Worm (Caenorhabditis elegans) whole organism, L2 larva: Measurements from ENCODE around the gene C11E4.6.

ENCODE experiments used
- C34F6.9 ChIP-seq: fragments of 150-350 bp; optimal IDR thresholded peaks from 2 replicates; lab custom pipeline; 2014; ENCODE audit warnings: missing biosample characterization, missing genetic modification characterization
- F13H6.1 ChIP-seq: sonication (generic microtip); optimal IDR thresholded peaks from 2 replicates; lab custom pipeline; 2016; ENCODE audit warnings: missing genetic modification characterization, missing compliant biosample characterization
- R02D3.7 ChIP-seq: fragments of 150-350 bp; optimal IDR thresholded peaks from 2 replicates; lab custom pipeline; 2014; ENCODE audit warnings: missing biosample characterization, missing genetic modification characterization
- Y55F3AM.14 ChIP-seq: fragments of 200-800 bp; sonication (Bioruptor generic); optimal IDR thresholded peaks from 2 replicates; lab custom pipeline; 2018; ENCODE audit warnings: mild to moderate bottlenecking, missing genetic modification characterization, missing compliant biosample characterization
- ZK546.5 ChIP-seq: sonication (generic microtip); optimal IDR thresholded peaks from 2 replicates; lab custom pipeline; 2017; ENCODE audit warnings: missing biosample characterization, missing genetic modification characterization
- alr-1 ChIP-seq: fragments of 150-350 bp; optimal IDR thresholded peaks from 2 replicates; lab custom pipeline; 2014; ENCODE audit warnings: missing biosample characterization, missing genetic modification characterization
- aly-2 ChIP-seq: fragments of 150-350 bp; optimal IDR thresholded peaks from 2 replicates; lab custom pipeline; 2014; ENCODE audit warnings: missing biosample characterization, missing genetic modification characterization
- ama-1 ChIP-seq: fragments of 150-350 bp; optimal IDR thresholded peaks from 2 replicates; lab custom pipeline; 2018; ENCODE audit warnings: inconsistent platforms
- blmp-1 ChIP-seq: sonication (generic microtip); optimal IDR thresholded peaks from 2 replicates; lab custom pipeline; 2017; ENCODE audit warnings: missing genetic modification characterization, mild to moderate bottlenecking, missing compliant biosample characterization, antibody characterized with exemption, moderate library complexity; ENCODE audit not compliant: insufficient read depth
- ceh-16 ChIP-seq: fragments of 150-350 bp; optimal IDR thresholded peaks from 2 replicates; lab custom pipeline; 2014; ENCODE audit warnings: missing biosample characterization, missing genetic modification characterization
- ceh-82 ChIP-seq: fragments of 150-350 bp; optimal IDR thresholded peaks from 2 replicates; lab custom pipeline; 2014; ENCODE audit warnings: missing biosample characterization, missing genetic modification characterization
- crh-2 ChIP-seq: sonication (generic microtip); optimal IDR thresholded peaks from 2 replicates; lab custom pipeline; 2017; ENCODE audit warnings: missing biosample characterization, missing genetic modification characterization
- dmd-4 ChIP-seq: sonication (generic microtip); optimal IDR thresholded peaks from 2 replicates; lab custom pipeline; 2017; ENCODE audit warnings: missing biosample characterization, missing genetic modification characterization
- egl-27 ChIP-seq: sonication (generic microtip); optimal IDR thresholded peaks from 3 replicates; lab custom pipeline; 2017; ENCODE audit warnings: missing biosample characterization, missing genetic modification reagents, missing genetic modification characterization
- elt-1 ChIP-seq: fragments of 150-350 bp; optimal IDR thresholded peaks from 2 replicates; lab custom pipeline; 2014; ENCODE audit warnings: missing biosample characterization, missing genetic modification characterization
- elt-3 ChIP-seq: sonication (generic microtip); optimal IDR thresholded peaks from 2 replicates; lab custom pipeline; 2017; ENCODE audit warnings: missing biosample characterization, missing genetic modification characterization
- fos-1 ChIP-seq: fragments of 150-350 bp; optimal IDR thresholded peaks from 2 replicates; lab custom pipeline; 2014; ENCODE audit warnings: missing biosample characterization, missing genetic modification characterization
- gmeb-1 ChIP-seq: fragments of 150-350 bp; optimal IDR thresholded peaks from 2 replicates; lab custom pipeline; 2014; ENCODE audit warnings: missing biosample characterization, missing genetic modification characterization
- lin-11 ChIP-seq: fragments of 150-350 bp; sonication (generic microtip); optimal IDR thresholded peaks from 2 replicates; lab custom pipeline; 2014; ENCODE audit warnings: missing biosample characterization, missing genetic modification characterization, inconsistent platforms, mixed read lengths
- lin-39 ChIP-seq: fragments of 150-350 bp; optimal IDR thresholded peaks from 2 replicates; lab custom pipeline; 2014; ENCODE audit warnings: missing biosample characterization, missing genetic modification reagents, missing genetic modification characterization
- lsy-2 ChIP-seq, 2 experiments: fragments of 150-350 bp in 1 of 2; sonication (generic microtip) in 1 of 2; optimal IDR thresholded peaks; 2 replicates each; lab custom pipeline; 2014 to 2017; ENCODE audit warnings: missing biosample characterization in 2 of 2, missing genetic modification characterization in 2 of 2
- mbf-1 ChIP-seq: sonication (generic microtip); optimal IDR thresholded peaks from 2 replicates; lab custom pipeline; 2017; ENCODE audit warnings: missing biosample characterization, missing genetic modification characterization
- mdl-1 ChIP-seq, 2 experiments: fragments of 150-350 bp in 1 of 2; sonication (generic microtip) in 1 of 2; optimal IDR thresholded peaks; 2 replicates each; lab custom pipeline; 2017; ENCODE audit warnings: missing biosample characterization in 2 of 2, missing genetic modification characterization in 2 of 2
- nhr-10 ChIP-seq: sonication (generic microtip); optimal IDR thresholded peaks from 2 replicates; lab custom pipeline; 2017; ENCODE audit warnings: missing biosample characterization, missing genetic modification characterization
- nhr-11 ChIP-seq: fragments of 150-350 bp; optimal IDR thresholded peaks from 2 replicates; lab custom pipeline; 2014; ENCODE audit warnings: missing biosample characterization, missing genetic modification characterization
- nhr-12 ChIP-seq: fragments of 150-350 bp; optimal IDR thresholded peaks from 2 replicates; lab custom pipeline; 2014; ENCODE audit warnings: missing biosample characterization, missing genetic modification characterization
- nhr-129 ChIP-seq: fragments of 150-350 bp; optimal IDR thresholded peaks from 2 replicates; lab custom pipeline; 2014; ENCODE audit warnings: missing biosample characterization, missing genetic modification characterization
- nhr-23 ChIP-seq: fragments of 150-350 bp; optimal IDR thresholded peaks from 2 replicates; lab custom pipeline; 2014; ENCODE audit warnings: missing biosample characterization, missing genetic modification reagents, missing genetic modification characterization
- nhr-25 ChIP-seq: fragments of 150-350 bp; sonication (generic microtip); optimal IDR thresholded peaks from 3 replicates; lab custom pipeline; 2014; ENCODE audit warnings: missing biosample characterization, missing genetic modification characterization
- nhr-6 ChIP-seq: fragments of 150-350 bp; optimal IDR thresholded peaks from 2 replicates; lab custom pipeline; 2014; ENCODE audit warnings: missing biosample characterization, missing genetic modification characterization
- nhr-77 ChIP-seq: fragments of 150-350 bp; optimal IDR thresholded peaks from 2 replicates; lab custom pipeline; 2014; ENCODE audit warnings: missing biosample characterization, missing genetic modification characterization
- peb-1 ChIP-seq: fragments of 150-350 bp; optimal IDR thresholded peaks from 2 replicates; lab custom pipeline; 2014; ENCODE audit warnings: missing biosample characterization, missing genetic modification characterization
- sem-4 ChIP-seq: fragments of 150-350 bp; optimal IDR thresholded peaks from 2 replicates; lab custom pipeline; 2014; ENCODE audit warnings: missing biosample characterization, missing genetic modification reagents, missing genetic modification characterization
- skn-1 ChIP-seq: sonication (generic microtip); optimal IDR thresholded peaks from 2 replicates; lab custom pipeline; 2017; ENCODE audit warnings: missing biosample characterization, missing genetic modification characterization
- sma-3 ChIP-seq: sonication (generic microtip); optimal IDR thresholded peaks from 2 replicates; lab custom pipeline; 2016; ENCODE audit warnings: missing genetic modification reagents, missing genetic modification characterization, missing compliant biosample characterization
- sma-9 ChIP-seq, 2 experiments: fragments of 150-350 bp in 1 of 2; sonication (generic microtip) in 1 of 2; optimal IDR thresholded peaks; 2 replicates each; lab custom pipeline; 2014 to 2016; ENCODE audit warnings: missing genetic modification characterization in 2 of 2, mild to moderate bottlenecking in 1 of 2, missing biosample characterization in 1 of 2, missing compliant biosample characterization in 1 of 2, missing genetic modification reagents in 1 of 2, moderate library complexity in 1 of 2
- snpc-4 ChIP-seq: fragments of 150-350 bp; optimal IDR thresholded peaks from 2 replicates; lab custom pipeline; 2014; ENCODE audit warnings: missing biosample characterization, missing genetic modification characterization
- unc-39 ChIP-seq: fragments of 150-350 bp; optimal IDR thresholded peaks from 2 replicates; lab custom pipeline; 2014; ENCODE audit warnings: missing biosample characterization, missing genetic modification characterization
- unc-55 ChIP-seq: fragments of 150-350 bp; sonication (generic microtip); optimal IDR thresholded peaks from 3 replicates; lab custom pipeline; 2014; ENCODE audit warnings: missing biosample characterization, missing genetic modification reagents, missing genetic modification characterization
- unc-62 ChIP-seq: fragments of 150-350 bp; optimal IDR thresholded peaks from 2 replicates; lab custom pipeline; 2014; ENCODE audit warnings: missing biosample characterization, missing genetic modification reagents, missing genetic modification characterization
- zag-1 ChIP-seq: fragments of 150-350 bp; optimal IDR thresholded peaks from 2 replicates; lab custom pipeline; 2014; ENCODE audit warnings: missing biosample characterization, missing genetic modification characterization
- ztf-11 ChIP-seq: sonication (generic microtip); optimal IDR thresholded peaks from 2 replicates; lab custom pipeline; 2017; ENCODE audit warnings: missing biosample characterization, missing genetic modification characterization
- ztf-4 ChIP-seq: fragments of 150-350 bp; optimal IDR thresholded peaks from 2 replicates; lab custom pipeline; 2014; ENCODE audit warnings: missing biosample characterization, missing genetic modification characterization

The C11E4.6 gene

DNA sequence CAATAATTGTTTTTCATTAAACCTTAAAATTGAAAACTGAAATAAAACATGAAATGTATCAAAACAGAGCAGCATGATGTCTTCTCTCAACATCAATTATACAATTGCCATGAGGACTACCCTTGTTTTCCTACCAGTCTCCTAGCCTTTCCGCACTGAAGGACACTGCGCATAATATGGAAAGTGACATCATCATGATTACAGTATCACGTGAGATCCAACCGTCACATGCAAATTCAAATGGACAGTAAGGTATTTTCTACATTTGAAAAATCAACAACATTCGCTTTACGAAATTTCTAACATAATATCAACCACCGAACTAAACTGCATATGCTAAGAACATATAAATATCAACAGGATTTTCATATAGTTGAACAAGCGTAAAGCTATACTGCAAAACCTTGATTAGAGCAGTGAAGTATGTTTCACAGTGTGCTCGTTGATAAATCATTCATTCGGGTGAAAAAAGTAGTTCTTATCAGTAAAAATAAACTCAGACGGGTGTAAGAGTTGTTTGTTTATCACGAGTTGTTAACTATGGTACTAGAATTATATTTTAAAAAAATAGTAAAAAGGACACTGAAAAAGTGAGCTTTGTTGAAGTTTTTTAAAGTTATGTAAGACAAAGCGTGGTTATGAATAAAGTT is 28.6 kb downstream of the C11E4.6 start:
- TF ChIP-seq sma-3 (peak; percentile 24), crh-2 (tag; lab: Kevin White, UChicago) (peak; percentile 7), unc-55 (GFP tag; lab: Kevin White, UChicago) (no peak), nhr-10 (no peak), zag-1 (tag; lab: Kevin White, UChicago) (no peak), R02D3.7 (tag; lab: Kevin White, UChicago) (no peak), elt-1 (tag; lab: Kevin White, UChicago) (no peak), aly-2 (tag; lab: Kevin White, UChicago) (no peak), C34F6.9 (tag; lab: Kevin White, UChicago) (peak; percentile 49), nhr-25 (tag; lab: Kevin White, UChicago) (peak; percentile 88), nhr-6 (tag; lab: Kevin White, UChicago) (no peak), fos-1 (peak; percentile 33), lin-11 (tag; lab: Kevin White, UChicago) (no peak), lsy-2 (tag; optimal IDR thresholded peaks at IDR 0.05; lab: Kevin White, UChicago) (no peak), sma-9 (GFP tag; optimal IDR thresholded peaks at IDR 0.05; lab: Kevin White, UChicago) (no peak), sma-9 (tag; optimal IDR thresholded peaks at IDR 0.05; lab: Kevin White, UChicago) (no peak), unc-62 (no peak), alr-1 (tag; lab: Kevin White, UChicago) (no peak), ztf-4 (tag; lab: Kevin White, UChicago) (peak; percentile 33), Y55F3AM.14 (GFP tag; lab: Kevin White, UChicago) (no peak), sem-4 (tag; lab: Kevin White, UChicago) (no peak), elt-3 (tag; lab: Kevin White, UChicago) (no peak), ZK546.5 (tag; lab: Kevin White, UChicago) (no peak), ceh-82 (tag; lab: Kevin White, UChicago) (no peak), peb-1 (tag; lab: Kevin White, UChicago) (no peak), unc-39 (tag; lab: Kevin White, UChicago) (no peak), mdl-1 (tag; optimal IDR thresholded peaks at IDR 0.05; lab: Kevin White, UChicago) (no peak), nhr-129 (peak; percentile 56), ceh-16 (peak; percentile 18), lin-39 (no peak), ama-1 (lab: Kevin White, UChicago) (no peak), nhr-23 (no peak), nhr-77 (tag; lab: Kevin White, UChicago) (no peak), blmp-1 (no peak), egl-27 (tag; lab: Kevin White, UChicago) (no peak), gmeb-1 (tag; lab: Kevin White, UChicago) (peak; percentile 24), nhr-11 (tag; lab: Kevin White, UChicago) (no peak), dmd-4 (tag; lab: Kevin White, UChicago) (no peak), snpc-4 (no peak), F13H6.1 (tag; lab: Kevin White, UChicago) (no peak), mbf-1 (tag; lab: Kevin White, UChicago) (no peak), nhr-12 (tag; lab: Kevin White, UChicago) (no peak), skn-1 (tag; lab: Kevin White, UChicago) (no peak)
- TF ChIP-seq, all 48 proteins: peak for 9

DNA sequence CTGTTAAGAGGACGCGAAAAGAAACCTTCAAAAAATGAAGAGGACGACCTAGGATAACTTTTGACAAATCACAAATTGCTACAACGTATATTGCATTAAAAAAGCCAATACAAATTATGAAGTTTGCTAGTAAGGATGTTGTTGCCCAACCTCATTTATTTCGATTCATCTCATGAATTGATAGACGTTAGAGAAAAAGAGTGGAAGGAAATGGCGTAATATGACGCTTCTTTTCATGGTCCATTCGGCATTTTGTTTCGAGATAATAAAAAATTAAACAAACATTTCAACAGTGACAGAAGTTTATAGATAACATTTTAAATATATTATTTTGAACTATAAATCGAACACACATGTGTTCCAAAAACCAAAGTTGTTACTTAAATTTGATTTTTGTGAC is 30.5 kb downstream of the C11E4.6 start:
- TF ChIP-seq mbf-1 (tag; lab: Kevin White, UChicago) (no peak), lsy-2 (tag; optimal IDR thresholded peaks at IDR 0.05; lab: Kevin White, UChicago) (peak in 1 of 2 experiments; percentile 33), C34F6.9 (tag; lab: Kevin White, UChicago) (no peak), lin-11 (tag; lab: Kevin White, UChicago) (no peak), ztf-11 (tag; lab: Kevin White, UChicago) (no peak), nhr-6 (tag; lab: Kevin White, UChicago) (no peak), unc-62 (no peak), gmeb-1 (tag; lab: Kevin White, UChicago) (no peak), sem-4 (tag; lab: Kevin White, UChicago) (no peak), sma-9 (GFP tag; optimal IDR thresholded peaks at IDR 0.05; lab: Kevin White, UChicago) (peak; percentile 21), sma-9 (tag; optimal IDR thresholded peaks at IDR 0.05; lab: Kevin White, UChicago) (no peak), egl-27 (tag; lab: Kevin White, UChicago) (no peak), nhr-77 (tag; lab: Kevin White, UChicago) (no peak), Y55F3AM.14 (GFP tag; lab: Kevin White, UChicago) (no peak), R02D3.7 (tag; lab: Kevin White, UChicago) (no peak), nhr-129 (peak; percentile 56)
